Fruit fly (Drosophila melanogaster): ENCODE measurements around the gene TSG101.
A peak's percentile ranks its signal among the peaks of the same experiment; 100 is the strongest.

TSG101 gene

DNA sequence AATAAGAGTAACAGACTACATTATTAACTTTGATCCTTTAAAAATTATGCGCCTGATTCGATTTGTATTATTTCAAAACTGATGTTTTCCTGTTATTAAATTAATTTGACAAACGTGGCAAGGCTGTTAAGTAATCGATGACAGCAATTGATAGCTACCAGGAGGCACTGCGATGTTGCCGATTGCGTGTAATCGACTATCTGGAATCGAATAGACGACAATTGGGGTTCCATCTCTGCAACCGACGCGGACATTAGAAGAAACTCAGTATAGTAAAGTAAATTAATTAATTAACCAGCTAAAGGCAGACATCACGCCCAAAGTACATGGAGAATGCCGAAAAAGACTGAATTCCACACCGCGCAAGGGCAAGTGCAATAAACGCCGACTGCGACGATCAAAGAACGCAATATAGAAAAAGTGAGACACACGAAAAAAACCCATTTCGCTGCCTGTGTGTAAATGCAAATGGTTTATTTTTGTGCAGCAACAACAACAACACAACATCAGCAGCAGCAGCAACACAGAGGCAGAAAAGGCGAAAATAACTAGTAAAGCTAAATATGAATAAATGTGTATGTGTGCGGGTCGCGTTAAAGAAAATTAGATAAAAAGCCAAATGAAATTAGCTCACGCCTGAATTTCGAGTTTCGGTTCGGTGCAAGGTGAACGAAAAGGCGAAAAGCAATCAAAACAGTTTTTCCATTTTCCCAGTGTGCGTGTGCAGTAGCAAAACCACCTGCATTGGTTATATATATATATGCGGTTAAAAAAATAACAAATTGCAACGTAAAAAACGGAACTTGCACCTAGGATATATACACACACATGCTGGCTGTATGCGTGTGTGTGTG lies 11.7 kb downstream of the TSG101 start, which contains the start of gene sina (continued):
- TF ChIP-seq MBD-R2 (GFP tag; IDR thresholded peaks at IDR 0.05), result peak; percentile 48
- no peak for TF ChIP-seq danr (GFP tag; IDR thresholded peaks at IDR 0.05)
- TF ChIP-seq CG10267 (tag; optimal IDR thresholded peaks at IDR 0.05), result peak; percentile 68
- no peak for TF ChIP-seq tll (GFP tag; optimal IDR thresholded peaks at IDR 0.05)
- TF ChIP-seq CG3847 (GFP tag; IDR thresholded peaks at IDR 0.05), result peak; percentile 20; the same call in 1 of the 2 replicates
- TF ChIP-seq CG18599 (GFP tag; optimal IDR thresholded peaks at IDR 0.05), result peak; percentile 27
- no peak for TF ChIP-seq da (GFP tag; optimal IDR thresholded peaks at IDR 0.05)
- no peak for TF ChIP-seq h (optimal IDR thresholded peaks at IDR 0.05)
- peak; percentile 84 for TF ChIP-seq E2f2 (GFP tag; IDR thresholded peaks at IDR 0.05)
- TF ChIP-seq CG32772 (GFP tag; IDR thresholded peaks at IDR 0.05), result no peak
- TF ChIP-seq hb (GFP tag; IDR thresholded peaks at IDR 0.05; ENCODE audit: partially characterized antibody), result peak; percentile 88
- peak; percentile 48 for TF ChIP-seq vvl (GFP tag; IDR thresholded peaks at IDR 0.05)
- TF ChIP-seq CG5953 (GFP tag; IDR thresholded peaks at IDR 0.05), result no peak
- TF ChIP-seq D (optimal IDR thresholded peaks at IDR 0.05), result no peak
- TF ChIP-seq D (GFP tag; optimal IDR thresholded peaks at IDR 0.05), result no peak
- no peak for TF ChIP-seq CG1529 (GFP tag; optimal IDR thresholded peaks at IDR 0.05)
- TF ChIP-seq tap (tag; optimal IDR thresholded peaks at IDR 0.05), result no peak
- peak; percentile 10 for TF ChIP-seq dm (GFP tag; optimal IDR thresholded peaks at IDR 0.05)
- TF ChIP-seq CG12155 (GFP tag; optimal IDR thresholded peaks at IDR 0.05), result peak; percentile 7
- peak; percentile 63; the same call in 1 of the 2 replicates for TF ChIP-seq CG42726 (GFP tag; IDR thresholded peaks at IDR 0.05; ENCODE audit: partially characterized antibody)
- TF ChIP-seq Hr51 (GFP tag; optimal IDR thresholded peaks at IDR 0.05), result peak in 1 of 2 experiments; percentile 17
- peak; percentile 44 for TF ChIP-seq B-H2 (GFP tag; optimal IDR thresholded peaks at IDR 0.05)
- TF ChIP-seq ATbp (GFP tag; optimal IDR thresholded peaks at IDR 0.05), result no peak
- TF ChIP-seq Doc3 (GFP tag; IDR thresholded peaks at IDR 0.05; ENCODE audit: partially characterized antibody), result peak; percentile 59; the same call in 1 of the 3 replicates
- TF ChIP-seq CG6272 (GFP tag; IDR thresholded peaks at IDR 0.05), result peak; percentile 16; the same call in 1 of the 2 replicates
- TF ChIP-seq NfI (GFP tag; optimal IDR thresholded peaks at IDR 0.05), result peak; percentile 9
- 0 out of 3 replicates have a peak, but pooled peaks have one; percentile 9 for TF ChIP-seq CG11695 (GFP tag; IDR thresholded peaks at IDR 0.05)
- peak; percentile 22 for TF ChIP-seq HmgD (GFP tag; optimal IDR thresholded peaks at IDR 0.05)
- no peak for TF ChIP-seq CG7271 (tag; optimal IDR thresholded peaks at IDR 0.05)
- no peak for TF ChIP-seq CG17328 (GFP tag; IDR thresholded peaks at IDR 0.05)
- TF ChIP-seq knrl (GFP tag; IDR thresholded peaks at IDR 0.05; ENCODE audit: partially characterized antibody), result peak; percentile 60
- TF ChIP-seq org-1 (GFP tag; optimal IDR thresholded peaks at IDR 0.05), result no peak
- peak; percentile 80 for TF ChIP-seq Dp (GFP tag; optimal IDR thresholded peaks at IDR 0.05)
- peak; percentile 39 for TF ChIP-seq D19A (tag; optimal IDR thresholded peaks at IDR 0.05)
- no peak for TF ChIP-seq CG15011 (GFP tag; optimal IDR thresholded peaks at IDR 0.05)
- no peak for TF ChIP-seq Hr39 (optimal IDR thresholded peaks at IDR 0.05)
- no peak for TF ChIP-seq CG11723 (GFP tag; optimal IDR thresholded peaks at IDR 0.05)
- TF ChIP-seq zen2 (GFP tag; IDR thresholded peaks at IDR 0.05; ENCODE audit: partially characterized antibody), result peak; percentile 5; the same call in 1 of the 3 replicates
- no peak for TF ChIP-seq scrt (GFP tag; optimal IDR thresholded peaks at IDR 0.05)
- TF ChIP-seq Optix (GFP tag; IDR thresholded peaks at IDR 0.05), result no peak
- no peak for TF ChIP-seq pan (optimal IDR thresholded peaks at IDR 0.05)
- peak in 1 of 2 experiments; percentile 19 for TF ChIP-seq pan (GFP tag; optimal IDR thresholded peaks at IDR 0.05 in 1 of 2, IDR thresholded peaks at IDR 0.05 in 1 of 2)
- TF ChIP-seq CG2129 (GFP tag; IDR thresholded peaks at IDR 0.05; ENCODE audit: partially characterized antibody), result peak; percentile 25; the same call in 1 of the 2 replicates
- TF ChIP-seq lilli (GFP tag; optimal IDR thresholded peaks at IDR 0.05), result peak; percentile 52
- no peak for TF ChIP-seq ind (GFP tag; optimal IDR thresholded peaks at IDR 0.05)
- TF ChIP-seq CG30431 (GFP tag; optimal IDR thresholded peaks at IDR 0.05), result no peak
- no peak for TF ChIP-seq Lim3 (GFP tag; IDR thresholded peaks at IDR 0.05)
- TF ChIP-seq CG14710 (tag; optimal IDR thresholded peaks at IDR 0.05), result peak; percentile 78
- TF ChIP-seq Dek (tag; optimal IDR thresholded peaks at IDR 0.05), result peak; percentile 2
